Fruit fly (Drosophila melanogaster) whole organism, embryonic: Measurements from ENCODE around the gene CG15153.

Source experiments
- Aef1 ChIP-seq: fragments of 200-800 bp; sonication (Bioruptor generic); IDR thresholded peaks from 3 replicates; pipeline ENCODE4 v1.3.6; 2022; ENCODE audit warnings: missing biosample characterization, missing genetic modification characterization
- Atf-2 ChIP-seq: fragments of 200-800 bp; sonication (Bioruptor generic); optimal IDR thresholded peaks from 2 replicates; lab custom pipeline; 2016; ENCODE audit warnings: missing biosample characterization, missing genetic modification characterization
- CG10321 ChIP-seq: fragments of 200-800 bp; sonication (Bioruptor generic); IDR thresholded peaks from 2 replicates; pipeline ENCODE4 v1.3.6; 2022; ENCODE audit warnings: missing biosample characterization, missing genetic modification characterization
- CG10654 ChIP-seq: fragments of 200-800 bp; sonication (Bioruptor generic); optimal IDR thresholded peaks from 2 replicates; lab custom pipeline; 2016; ENCODE audit warnings: missing biosample characterization, missing genetic modification characterization
- CG11093 ChIP-seq: fragments of 200-800 bp; sonication (Bioruptor generic); IDR thresholded peaks from 3 replicates; pipeline ENCODE4 v1.3.6; 2022; ENCODE audit warnings: missing biosample characterization, missing genetic modification characterization
- CG11696 ChIP-seq: fragments of 200-800 bp; sonication (Bioruptor generic); IDR thresholded peaks from 2 replicates; pipeline ENCODE4 v1.3.6; 2022; ENCODE audit warnings: missing biosample characterization, missing genetic modification characterization
- CG12236 ChIP-seq: fragments of 200-800 bp; sonication (Bioruptor generic); optimal IDR thresholded peaks from 2 replicates; lab custom pipeline; 2016; ENCODE audit warnings: missing biosample characterization, missing genetic modification characterization
- CG12942 ChIP-seq: fragments of 200-800 bp; sonication (Bioruptor generic); optimal IDR thresholded peaks from 3 replicates; lab custom pipeline; 2016; ENCODE audit warnings: missing biosample characterization, missing genetic modification characterization
- CG13123 ChIP-seq: fragments of 200-800 bp; sonication (Bioruptor generic); optimal IDR thresholded peaks from 2 replicates; lab custom pipeline; 2016; ENCODE audit warnings: missing biosample characterization, missing genetic modification characterization
- CG14965 ChIP-seq: fragments of 200-800 bp; sonication (Bioruptor generic); optimal IDR thresholded peaks from 2 replicates; lab custom pipeline; 2016; ENCODE audit warnings: missing biosample characterization, missing genetic modification characterization, borderline replicate concordance
- CG15011 ChIP-seq: fragments of 200-800 bp; sonication (Bioruptor generic); optimal IDR thresholded peaks from 3 replicates; lab custom pipeline; 2018; ENCODE audit warnings: missing biosample characterization, mild to moderate bottlenecking, missing genetic modification characterization
- CG2129 ChIP-seq: fragments of 200-800 bp; sonication (Bioruptor generic); IDR thresholded peaks from 2 replicates; pipeline ENCODE4 v1.3.6; 2022; ENCODE audit warnings: missing biosample characterization, missing genetic modification characterization; ENCODE audit not compliant: partially characterized antibody
- CG3281 ChIP-seq: fragments of 200-800 bp; sonication (Bioruptor generic); optimal IDR thresholded peaks from 3 replicates; lab custom pipeline; 2017; ENCODE audit warnings: missing biosample characterization, mild to moderate bottlenecking, missing genetic modification characterization
- CG33213 ChIP-seq: fragments of 200-800 bp; sonication (Bioruptor generic); optimal IDR thresholded peaks from 3 replicates; lab custom pipeline; 2016; ENCODE audit warnings: missing biosample characterization, missing genetic modification characterization
- CG3407 ChIP-seq: fragments of 200-800 bp; sonication (Bioruptor generic); optimal IDR thresholded peaks from 2 replicates; lab custom pipeline; 2018; ENCODE audit warnings: missing biosample characterization, mild to moderate bottlenecking, missing genetic modification characterization
- CG43689 ChIP-seq: fragments of 200-800 bp; sonication (Bioruptor generic); IDR thresholded peaks from 2 replicates; pipeline ENCODE4 v1.3.6; 2022; ENCODE audit warnings: missing biosample characterization, missing genetic modification characterization
- CG4820 ChIP-seq: fragments of 200-800 bp; sonication (Bioruptor generic); optimal IDR thresholded peaks from 3 replicates; lab custom pipeline; 2016; ENCODE audit warnings: missing biosample characterization, missing genetic modification characterization
- CG8089 ChIP-seq: fragments of 200-800 bp; sonication (Bioruptor generic); optimal IDR thresholded peaks from 3 replicates; lab custom pipeline; 2016; ENCODE audit warnings: missing biosample characterization, missing genetic modification characterization
- CG9876 ChIP-seq: fragments of 200-800 bp; sonication (Bioruptor generic); optimal IDR thresholded peaks from 2 replicates; lab custom pipeline; 2016; ENCODE audit warnings: missing biosample characterization, missing genetic modification characterization
- CkIIα-i1 ChIP-seq: fragments of 200-800 bp; sonication (Bioruptor generic); IDR thresholded peaks from 2 replicates; pipeline ENCODE4 v1.3.6; 2022; ENCODE audit warnings: missing biosample characterization, missing genetic modification characterization
- Dip2 ChIP-seq: fragments of 200-800 bp; sonication (Bioruptor generic); IDR thresholded peaks from 2 replicates; pipeline ENCODE4 v1.3.6; 2022; ENCODE audit warnings: missing biosample characterization, missing genetic modification characterization
- Fer1 ChIP-seq: fragments of 200-800 bp; sonication (Bioruptor generic); optimal IDR thresholded peaks from 2 replicates; lab custom pipeline; 2017; ENCODE audit warnings: missing biosample characterization, mild to moderate bottlenecking, missing genetic modification characterization
- Hey ChIP-seq: fragments of 200-800 bp; sonication (Bioruptor generic); optimal IDR thresholded peaks from 3 replicates; lab custom pipeline; 2018; ENCODE audit warnings: missing biosample characterization, mild to moderate bottlenecking, missing genetic modification characterization
- MTF-1 ChIP-seq: fragments of 200-800 bp; sonication (Bioruptor generic); optimal IDR thresholded peaks from 2 replicates; lab custom pipeline; 2018; ENCODE audit warnings: missing biosample characterization, mild to moderate bottlenecking, missing genetic modification characterization, borderline replicate concordance
- Usf ChIP-seq: fragments of 200-800 bp; sonication (Bioruptor generic); optimal IDR thresholded peaks from 2 replicates; lab custom pipeline; 2017; ENCODE audit warnings: missing genotype, missing biosample characterization, missing genetic modification characterization
- aop ChIP-seq: fragments of 200-800 bp; sonication (Bioruptor generic); IDR thresholded peaks from 2 replicates; pipeline ENCODE4 v1.3.6; 2022; ENCODE audit warnings: missing biosample characterization, missing genetic modification characterization
- ara ChIP-seq: fragments of 200-800 bp; sonication (Bioruptor generic); IDR thresholded peaks from 2 replicates; pipeline ENCODE4 v1.3.6; 2022; ENCODE audit warnings: missing biosample characterization, missing genetic modification characterization
- ase ChIP-seq: fragments of 200-800 bp; sonication (Bioruptor generic); IDR thresholded peaks from 3 replicates; pipeline ENCODE4 v1.3.6; 2022; ENCODE audit warnings: missing biosample characterization, missing genetic modification characterization
- cato ChIP-seq: fragments of 200-800 bp; sonication (Bioruptor generic); optimal IDR thresholded peaks from 2 replicates; lab custom pipeline; 2016; ENCODE audit warnings: missing biosample characterization, missing genetic modification characterization, borderline replicate concordance
- chm ChIP-seq: fragments of 200-800 bp; sonication (Bioruptor generic); IDR thresholded peaks from 2 replicates; pipeline ENCODE4 v1.3.6; 2022; ENCODE audit warnings: missing biosample characterization, missing genetic modification characterization
- crp ChIP-seq, 2 experiments: fragments of 200-800 bp; sonication (Bioruptor generic); optimal IDR thresholded peaks; 2 replicates in 1 of 2; 3 replicates in 1 of 2; lab custom pipeline; 2017; ENCODE audit warnings: missing biosample characterization in 2 of 2, missing genetic modification characterization in 2 of 2, mild to moderate bottlenecking in 1 of 2, moderate library complexity in 1 of 2
- da ChIP-seq: fragments of 200-800 bp; sonication (Bioruptor generic); optimal IDR thresholded peaks from 2 replicates; lab custom pipeline; 2016; ENCODE audit warnings: missing biosample characterization, missing genetic modification characterization
- dati ChIP-seq: fragments of 200-800 bp; sonication (Bioruptor generic); IDR thresholded peaks from 2 replicates; pipeline ENCODE4 v1.3.6; 2022; ENCODE audit warnings: missing biosample characterization, missing genetic modification characterization
- disco-r ChIP-seq: fragments of 200-800 bp; sonication (Bioruptor generic); optimal IDR thresholded peaks from 2 replicates; lab custom pipeline; 2016; ENCODE audit warnings: missing biosample characterization, missing genetic modification characterization
- gem ChIP-seq: fragments of 200-800 bp; sonication (Bioruptor generic); optimal IDR thresholded peaks from 2 replicates; lab custom pipeline; 2019; ENCODE audit warnings: missing biosample characterization, mild to moderate bottlenecking, missing genetic modification characterization, moderate library complexity
- gfzf ChIP-seq: fragments of 200-800 bp; sonication (Bioruptor generic); optimal IDR thresholded peaks from 2 replicates; lab custom pipeline; 2016; ENCODE audit warnings: missing biosample characterization, mild to moderate bottlenecking, missing genetic modification characterization, moderate library complexity
- ind ChIP-seq: fragments of 200-800 bp; sonication (Bioruptor generic); optimal IDR thresholded peaks from 3 replicates; lab custom pipeline; 2016; ENCODE audit warnings: missing biosample characterization, missing genetic modification characterization
- insv ChIP-seq, 2 experiments: fragments of 200-800 bp; sonication (Bioruptor generic); optimal IDR thresholded peaks; 3 replicates each; lab custom pipeline; 2016 to 2018; ENCODE audit warnings: missing biosample characterization in 2 of 2, missing genetic modification characterization in 2 of 2
- jigr1 ChIP-seq: fragments of 200-800 bp; sonication (Bioruptor generic); IDR thresholded peaks from 3 replicates; pipeline ENCODE4 v1.3.6; 2022; ENCODE audit warnings: missing biosample characterization, missing genetic modification characterization
- ken ChIP-seq: fragments of 200-800 bp; sonication (Bioruptor generic); IDR thresholded peaks from 3 replicates; pipeline ENCODE4 v1.3.6; 2022; ENCODE audit warnings: missing biosample characterization, missing genetic modification characterization
- lab ChIP-seq: fragments of 200-800 bp; sonication (Bioruptor generic); optimal IDR thresholded peaks from 3 replicates; lab custom pipeline; 2017; ENCODE audit warnings: missing biosample characterization, missing genetic modification characterization, mild to moderate bottlenecking, moderate library complexity, missing genetic modification reagents
- lmd ChIP-seq: fragments of 200-800 bp; sonication (Bioruptor generic); IDR thresholded peaks from 2 replicates; pipeline ENCODE4 v1.3.6; 2022; ENCODE audit warnings: missing biosample characterization, missing genetic modification characterization
- pb ChIP-seq: fragments of 200-800 bp; sonication (Bioruptor generic); optimal IDR thresholded peaks from 3 replicates; lab custom pipeline; 2016; ENCODE audit warnings: missing biosample characterization, missing genetic modification characterization
- peb ChIP-seq: fragments of 200-800 bp; sonication (Bioruptor generic); IDR thresholded peaks from 2 replicates; pipeline ENCODE4 v1.3.6; 2022; ENCODE audit warnings: missing biosample characterization, missing genetic modification characterization
- pnt ChIP-seq: fragments of 200-800 bp; sonication (Bioruptor generic); optimal IDR thresholded peaks from 3 replicates; lab custom pipeline; 2016; ENCODE audit warnings: missing biosample characterization, missing genetic modification characterization
- pum ChIP-seq: fragments of 200-800 bp; sonication (Bioruptor generic); optimal IDR thresholded peaks from 2 replicates; lab custom pipeline; 2016; ENCODE audit warnings: missing biosample characterization, missing genetic modification characterization
- rib ChIP-seq: fragments of 200-800 bp; sonication (Bioruptor generic); IDR thresholded peaks from 2 replicates; pipeline ENCODE4 v1.3.6; 2022; ENCODE audit warnings: missing biosample characterization, missing genetic modification characterization
- schlank ChIP-seq: fragments of 200-800 bp; sonication (Bioruptor generic); optimal IDR thresholded peaks from 2 replicates; lab custom pipeline; 2018; ENCODE audit warnings: missing biosample characterization, mild to moderate bottlenecking, missing genetic modification characterization
- sr ChIP-seq: fragments of 200-800 bp; sonication (Bioruptor generic); IDR thresholded peaks from 3 replicates; pipeline ENCODE4 v1.3.6; 2022; ENCODE audit warnings: missing biosample characterization, missing genetic modification characterization
- ssp ChIP-seq: fragments of 200-800 bp; sonication (Bioruptor generic); IDR thresholded peaks from 2 replicates; pipeline ENCODE4 v1.3.6; 2022; ENCODE audit warnings: missing biosample characterization, missing genetic modification characterization
- tna ChIP-seq: fragments of 200-800 bp; sonication (Bioruptor generic); IDR thresholded peaks from 2 replicates; pipeline ENCODE4 v1.3.6; 2022; ENCODE audit warnings: missing biosample characterization, missing genetic modification characterization; ENCODE audit not compliant: partially characterized antibody
- tup ChIP-seq: fragments of 200-800 bp; sonication (Bioruptor generic); optimal IDR thresholded peaks from 2 replicates; lab custom pipeline; 2016; ENCODE audit warnings: missing biosample characterization, mild to moderate bottlenecking, missing genetic modification characterization, moderate library complexity
- zen ChIP-seq: fragments of 200-800 bp; sonication (Bioruptor generic); optimal IDR thresholded peaks from 3 replicates; lab custom pipeline; 2018; ENCODE audit warnings: missing biosample characterization, mild to moderate bottlenecking, missing genetic modification characterization, moderate library complexity

Gene CG15153

DNA sequence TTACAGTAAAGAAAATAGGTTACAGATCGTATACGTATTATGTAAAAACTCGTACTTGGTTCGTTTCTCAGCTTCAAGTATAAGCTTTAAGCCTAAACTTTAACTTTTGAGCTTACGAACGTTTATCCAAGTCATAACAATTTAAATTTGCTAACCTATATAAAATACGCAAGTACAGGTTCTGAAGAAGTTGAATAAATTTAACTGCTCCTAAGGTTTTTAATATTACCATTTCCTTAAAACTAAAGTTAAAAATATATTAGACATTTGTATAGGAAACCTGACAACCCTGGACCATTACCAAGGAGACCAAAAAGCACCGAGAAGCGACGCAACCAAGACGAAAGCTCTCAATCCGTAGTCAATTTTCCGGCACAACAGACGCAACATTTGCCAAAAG is 27.6 kb upstream of the CG15153 start, which contains the start of gene CG5758 (continued):
- no peak for TF ChIP-seq CG43689 (GFP tag; lab: Robert Waterston, UW)
- TF ChIP-seq CG11696, result no peak
- TF ChIP-seq dati (GFP tag; lab: Robert Waterston, UW), result no peak
- TF ChIP-seq Usf (GFP tag; lab: Kevin White, UChicago), result no peak
- no peak for TF ChIP-seq CG2129 (GFP tag; lab: Robert Waterston, UW)
- TF ChIP-seq chm (GFP tag; lab: Robert Waterston, UW), result no peak
- TF ChIP-seq Dip2 (GFP tag; lab: Robert Waterston, UW), result no peak
- TF ChIP-seq pb (GFP tag; lab: Kevin White, UChicago), result no peak
- no peak for TF ChIP-seq Atf-2
- TF ChIP-seq CG3407 (GFP tag; lab: Kevin White, UChicago), result no peak
- no peak for TF ChIP-seq cato (GFP tag; lab: Kevin White, UChicago)
- TF ChIP-seq peb, result no peak
- no peak for TF ChIP-seq pnt (GFP tag; lab: Kevin White, UChicago)
- peak; percentile 36 for TF ChIP-seq Fer1 (GFP tag; lab: Kevin White, UChicago)
- no peak for TF ChIP-seq zen
- TF ChIP-seq ind, result no peak
- TF ChIP-seq CG10321, result no peak
- TF ChIP-seq crp (GFP tag; optimal IDR thresholded peaks at IDR 0.05; lab: Kevin White, UChicago), result no peak
- TF ChIP-seq MTF-1 (GFP tag; lab: Kevin White, UChicago), result no peak
- TF ChIP-seq CG11093, result no peak
- no peak for TF ChIP-seq ara
- TF ChIP-seq gfzf, result peak; percentile 10
- no peak for TF ChIP-seq CG33213
- TF ChIP-seq Hey, result no peak
- TF ChIP-seq da (GFP tag; lab: Kevin White, UChicago), result no peak
- TF ChIP-seq sr (GFP tag; lab: Robert Waterston, UW), result no peak
- no peak for TF ChIP-seq Aef1
- TF ChIP-seq pum (GFP tag; lab: Kevin White, UChicago), result no peak
- TF ChIP-seq ken (GFP tag; lab: Robert Waterston, UW), result no peak
- no peak for TF ChIP-seq schlank (tag; lab: Kevin White, UChicago)
- peak; percentile 54 for TF ChIP-seq lab (GFP tag; lab: Kevin White, UChicago)
- TF ChIP-seq CkIIα-i1 (GFP tag; lab: Robert Waterston, UW), result no peak
- no peak for TF ChIP-seq CG15011 (GFP tag; lab: Kevin White, UChicago)
- TF ChIP-seq disco-r (GFP tag; lab: Kevin White, UChicago), result no peak
- TF ChIP-seq jigr1 (GFP tag; lab: Robert Waterston, UW), result no peak
- no peak; the same call in 1 of the 2 replicates for TF ChIP-seq rib (GFP tag; lab: Robert Waterston, UW)
- no peak for TF ChIP-seq tna
- TF ChIP-seq CG12236 (GFP tag; lab: Kevin White, UChicago), result no peak
- no peak for TF ChIP-seq CG8089 (GFP tag; lab: Kevin White, UChicago)
- no peak for TF ChIP-seq CG14965 (GFP tag; lab: Kevin White, UChicago)
- no peak for TF ChIP-seq CG10654
- TF ChIP-seq insv (GFP tag; optimal IDR thresholded peaks at IDR 0.05; lab: Kevin White, UChicago), result no peak
- no peak for TF ChIP-seq CG13123 (GFP tag; lab: Kevin White, UChicago)
- TF ChIP-seq CG9876 (GFP tag; lab: Kevin White, UChicago), result no peak
- TF ChIP-seq CG12942, result no peak
- no peak for TF ChIP-seq ase (GFP tag; lab: Robert Waterston, UW)
- TF ChIP-seq gem, result peak; percentile 44
- TF ChIP-seq lmd (GFP tag; lab: Robert Waterston, UW), result no peak; the same call in 1 of the 2 replicates
- peak; percentile 36 for TF ChIP-seq CG3281 (GFP tag; lab: Kevin White, UChicago)
- TF ChIP-seq CG4820 (GFP tag; lab: Kevin White, UChicago), result no peak
- no peak for TF ChIP-seq aop
- TF ChIP-seq tup (GFP tag; lab: Kevin White, UChicago), result no peak
- TF ChIP-seq ssp (GFP tag; lab: Robert Waterston, UW), result no peak
